Fruit fly (Drosophila melanogaster) whole organism, wandering third instar larva: ENCODE measurements around the gene CstF50.

Experiments
- Abd-B ChIP-seq: fragments of >200 bp; optimal IDR thresholded peaks from 2 replicates; lab custom pipeline; 2017; ENCODE audit warnings: missing biosample characterization, missing genetic modification characterization
- CG32264 ChIP-seq: fragments of 200-800 bp; sonication (Bioruptor generic); optimal IDR thresholded peaks from 2 replicates; lab custom pipeline; 2016; ENCODE audit warnings: missing biosample characterization, missing genetic modification characterization
- CrebA ChIP-seq: fragments of 200-800 bp; sonication (Bioruptor generic); optimal IDR thresholded peaks from 2 replicates; lab custom pipeline; 2016; ENCODE audit warnings: missing biosample characterization, mild to moderate bottlenecking, missing genetic modification characterization, borderline replicate concordance
- Dfd ChIP-seq: fragments of >200 bp; optimal IDR thresholded peaks from 2 replicates; lab custom pipeline; 2017; ENCODE audit warnings: missing biosample characterization, missing genetic modification characterization
- Dif ChIP-seq: fragments of 200-275, 200-300 bp; sonication (Bioruptor generic); optimal IDR thresholded peaks from 2 replicates; lab custom pipeline; 2018; ENCODE audit warnings: missing biosample characterization, missing genetic modification characterization; ENCODE audit not compliant: partially characterized antibody
- GATAd ChIP-seq: sonication (Bioruptor generic); optimal IDR thresholded peaks from 2 replicates; lab custom pipeline; 2016; ENCODE audit warnings: missing biosample characterization, missing genetic modification characterization
- HLH106 ChIP-seq: fragments of 200-800 bp; optimal IDR thresholded peaks from 3 replicates; lab custom pipeline; 2019; ENCODE audit warnings: missing biosample characterization, mild to moderate bottlenecking, missing genetic modification characterization, moderate library complexity
- Hr78 ChIP-seq: fragments of >200 bp; optimal IDR thresholded peaks from 2 replicates; lab custom pipeline; 2017; ENCODE audit warnings: missing biosample characterization, missing genetic modification characterization
- Hr83 ChIP-seq: fragments of 200-300 bp; sonication (Bioruptor generic); optimal IDR thresholded peaks from 2 replicates; lab custom pipeline; 2016; ENCODE audit warnings: missing biosample characterization, mild to moderate bottlenecking, missing genetic modification characterization, moderate library complexity; ENCODE audit not compliant: poor library complexity, severe bottlenecking
- Jra ChIP-seq: sonication (Bioruptor generic); optimal IDR thresholded peaks from 2 replicates; lab custom pipeline; 2016; ENCODE audit warnings: missing biosample characterization, missing genetic modification characterization
- Mio ChIP-seq: sonication (Bioruptor generic); optimal IDR thresholded peaks from 2 replicates; lab custom pipeline; 2016; ENCODE audit warnings: missing biosample characterization, missing genetic modification characterization
- Myc ChIP-seq: fragments of >200 bp; optimal IDR thresholded peaks from 2 replicates; lab custom pipeline; 2017
- N ChIP-seq: fragments of >200 bp; optimal IDR thresholded peaks from 2 replicates; lab custom pipeline; 2018; ENCODE audit warnings: missing biosample characterization, missing external identifiers, missing genetic modification characterization
- OdsH ChIP-seq: fragments of 200-800 bp; sonication (Bioruptor generic); optimal IDR thresholded peaks from 2 replicates; lab custom pipeline; 2016; ENCODE audit warnings: missing biosample characterization, mild to moderate bottlenecking, missing genetic modification characterization
- Rel ChIP-seq, 2 experiments: fragments of 200-800 bp; sonication (Bioruptor generic) in 1 of 2; optimal IDR thresholded peaks; 2 replicates in 1 of 2; 3 replicates in 1 of 2; lab custom pipeline; 2016 to 2019; ENCODE audit warnings: mild to moderate bottlenecking in 2 of 2, missing biosample characterization in 2 of 2, missing genetic modification characterization in 2 of 2, moderate library complexity in 1 of 2
- Sp1 ChIP-seq: fragments of 200-800 bp; sonication (Bioruptor generic); optimal IDR thresholded peaks from 3 replicates; lab custom pipeline; 2019; ENCODE audit warnings: missing biosample characterization, mild to moderate bottlenecking, missing genetic modification characterization, moderate library complexity
- Vsx2 ChIP-seq: fragments of 200-300, 225-300 bp; sonication (Bioruptor generic); optimal IDR thresholded peaks from 2 replicates; lab custom pipeline; 2018; ENCODE audit warnings: missing biosample characterization, missing genetic modification characterization; ENCODE audit not compliant: partially characterized antibody
- br ChIP-seq: fragments of 200-800 bp; sonication (Bioruptor generic); optimal IDR thresholded peaks from 2 replicates; lab custom pipeline; 2016; ENCODE audit warnings: missing biosample characterization, missing genetic modification characterization
- brk ChIP-seq: fragments of 200-800 bp; sonication (Bioruptor generic); optimal IDR thresholded peaks from 2 replicates; lab custom pipeline; 2016; ENCODE audit warnings: missing biosample characterization, mild to moderate bottlenecking, missing genetic modification characterization
- dl ChIP-seq, 2 experiments: fragments of 175-275, 200-275 bp in 1 of 2; fragments of 200-275 bp in 1 of 2; sonication (Bioruptor generic); optimal IDR thresholded peaks; lab custom pipeline; 2018; ENCODE audit warnings: mild to moderate bottlenecking in 2 of 2, missing biosample characterization in 2 of 2, missing genetic modification characterization in 2 of 2, moderate library complexity in 2 of 2; ENCODE audit not compliant: partially characterized antibody in 2 of 2, insufficient read depth in 1 of 2
- dsf ChIP-seq: sonication (Bioruptor generic); optimal IDR thresholded peaks from 2 replicates; lab custom pipeline; 2016; ENCODE audit warnings: missing biosample characterization, missing genetic modification characterization, borderline replicate concordance
- ey ChIP-seq: fragments of 200-800 bp; sonication (Bioruptor generic); optimal IDR thresholded peaks from 2 replicates; lab custom pipeline; 2016; ENCODE audit warnings: missing biosample characterization, missing genetic modification characterization
- foxo ChIP-seq, 2 experiments: fragments of 200-800 bp; sonication (Bioruptor generic); optimal IDR thresholded peaks; 2 replicates in 1 of 2; 3 replicates in 1 of 2; lab custom pipeline; 2016 to 2017; ENCODE audit warnings: missing biosample characterization in 2 of 2, missing genetic modification characterization in 2 of 2
- fru ChIP-seq: fragments of 200-800 bp; sonication (Bioruptor generic); optimal IDR thresholded peaks from 3 replicates; lab custom pipeline; 2016; ENCODE audit warnings: missing biosample characterization, mild to moderate bottlenecking, missing genetic modification characterization
- h ChIP-seq: fragments of 200-800 bp; sonication (Bioruptor generic); optimal IDR thresholded peaks from 3 replicates; lab custom pipeline; 2016; ENCODE audit warnings: missing biosample characterization, mild to moderate bottlenecking, missing genetic modification characterization
- lola ChIP-seq: fragments of >200 bp; optimal IDR thresholded peaks from 2 replicates; lab custom pipeline; 2017; ENCODE audit warnings: missing biosample characterization, missing genetic modification characterization
- pan ChIP-seq: fragments of >200 bp; optimal IDR thresholded peaks from 2 replicates; lab custom pipeline; 2017
- psq ChIP-seq: fragments of 200-800 bp; sonication (Bioruptor generic); optimal IDR thresholded peaks from 3 replicates; lab custom pipeline; 2017; ENCODE audit warnings: missing biosample characterization, mild to moderate bottlenecking, missing genetic modification characterization, moderate library complexity
- rgr ChIP-seq: fragments of 200-800 bp; sonication (Bioruptor generic); optimal IDR thresholded peaks from 3 replicates; lab custom pipeline; 2016; ENCODE audit warnings: missing biosample characterization, mild to moderate bottlenecking, missing genetic modification characterization
- sv ChIP-seq: fragments of 200-800 bp; sonication (Bioruptor generic); optimal IDR thresholded peaks from 3 replicates; lab custom pipeline; 2016; ENCODE audit warnings: missing biosample characterization, missing genetic modification characterization
- tai ChIP-seq: sonication (Bioruptor generic); optimal IDR thresholded peaks from 2 replicates; lab custom pipeline; 2016; ENCODE audit warnings: missing biosample characterization, missing genetic modification characterization
- usp ChIP-seq: fragments of >200 bp; optimal IDR thresholded peaks from 2 replicates; lab custom pipeline; 2017; ENCODE audit warnings: missing biosample characterization, missing genetic modification characterization
- woc ChIP-seq: sonication (Bioruptor generic); optimal IDR thresholded peaks from 2 replicates; lab custom pipeline; 2016; ENCODE audit warnings: missing biosample characterization, mild to moderate bottlenecking, missing genetic modification characterization

CstF50 gene

DNA sequence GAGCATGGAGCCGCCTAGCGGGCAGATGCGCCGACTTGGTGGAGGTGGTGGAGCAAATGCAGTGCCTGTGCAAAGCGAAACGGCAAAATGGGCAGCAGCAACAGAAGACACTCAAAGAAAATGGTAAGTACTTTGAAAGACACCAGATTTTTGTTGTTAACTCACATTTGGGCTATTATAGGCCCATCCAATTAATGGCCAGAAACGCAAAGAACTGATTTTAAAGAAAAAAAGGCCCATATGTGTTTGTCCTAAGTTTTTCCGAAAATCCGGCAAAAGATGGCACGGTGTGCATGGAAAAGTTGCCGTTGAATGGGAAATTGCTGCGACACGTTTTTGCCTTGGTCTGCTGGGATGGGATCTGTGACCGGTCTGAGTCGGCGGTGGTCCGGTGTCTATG, 31.4 kb upstream of the CstF50 start:
- TF ChIP-seq Hr83 (GFP tag; lab: Kevin White, UChicago), result no peak
- no peak for TF ChIP-seq br (GFP tag; lab: Kevin White, UChicago)
- no peak for TF ChIP-seq tai (GFP tag; lab: Kevin White, UChicago)
- TF ChIP-seq Abd-B, result no peak
- TF ChIP-seq h (GFP tag; lab: Kevin White, UChicago), result no peak
- TF ChIP-seq OdsH, result no peak
- no peak for TF ChIP-seq Hr78 (GFP tag; lab: Kevin White, UChicago)
- TF ChIP-seq fru (GFP tag; lab: Kevin White, UChicago), result no peak
- no peak for TF ChIP-seq N (GFP tag; lab: Kevin White, UChicago)
- no peak for TF ChIP-seq dl (GFP tag; optimal IDR thresholded peaks at IDR 0.05; lab: Kevin White, UChicago; ENCODE audit: insufficient read depth in 1 of 2, partially characterized antibody in 2 of 2)
- TF ChIP-seq Rel (GFP tag; optimal IDR thresholded peaks at IDR 0.05; lab: Kevin White, UChicago), result no peak
- TF ChIP-seq Rel (tag; optimal IDR thresholded peaks at IDR 0.05; lab: Kevin White, UChicago), result no peak
- TF ChIP-seq rgr (GFP tag; lab: Kevin White, UChicago), result no peak
- TF ChIP-seq Myc (lab: Kevin White, UChicago), result no peak
- TF ChIP-seq GATAd (GFP tag; lab: Kevin White, UChicago), result no peak
- no peak for TF ChIP-seq CG32264 (GFP tag; lab: Kevin White, UChicago)
- TF ChIP-seq Dif (GFP tag; lab: Kevin White, UChicago), result no peak
- TF ChIP-seq Jra, result no peak
- TF ChIP-seq usp (GFP tag; lab: Kevin White, UChicago), result no peak
- no peak for TF ChIP-seq lola
- TF ChIP-seq CrebA (GFP tag; lab: Kevin White, UChicago), result no peak

DNA sequence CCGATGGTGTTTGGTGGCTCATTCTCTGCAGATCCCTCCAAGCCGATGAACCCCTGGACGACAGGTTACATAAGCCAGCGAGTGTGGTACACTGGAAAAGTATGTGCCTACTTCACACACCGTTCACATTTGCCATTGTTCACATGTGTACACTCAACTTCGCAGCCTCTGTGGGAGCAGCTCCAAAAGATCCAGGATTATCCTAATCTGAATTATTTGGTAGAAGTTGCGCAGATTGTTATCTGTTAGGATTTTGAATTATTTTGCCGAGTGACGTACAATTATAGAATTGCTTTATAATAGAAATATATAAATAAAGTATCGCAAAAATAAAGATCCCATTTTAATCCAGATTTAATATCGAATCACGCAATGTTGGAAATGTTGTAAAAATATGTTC, 30.8 kb upstream of the CstF50 start:
- TF ChIP-seq N (GFP tag; lab: Kevin White, UChicago), result no peak
- no peak for TF ChIP-seq Hr83 (GFP tag; lab: Kevin White, UChicago)
- TF ChIP-seq h (GFP tag; lab: Kevin White, UChicago), result no peak
- no peak for TF ChIP-seq Mio
- TF ChIP-seq rgr (GFP tag; lab: Kevin White, UChicago), result no peak
- no peak for TF ChIP-seq OdsH
- TF ChIP-seq Jra, result no peak
- TF ChIP-seq dsf (GFP tag; lab: Kevin White, UChicago), result no peak
- TF ChIP-seq pan (lab: Kevin White, UChicago), result no peak

DNA sequence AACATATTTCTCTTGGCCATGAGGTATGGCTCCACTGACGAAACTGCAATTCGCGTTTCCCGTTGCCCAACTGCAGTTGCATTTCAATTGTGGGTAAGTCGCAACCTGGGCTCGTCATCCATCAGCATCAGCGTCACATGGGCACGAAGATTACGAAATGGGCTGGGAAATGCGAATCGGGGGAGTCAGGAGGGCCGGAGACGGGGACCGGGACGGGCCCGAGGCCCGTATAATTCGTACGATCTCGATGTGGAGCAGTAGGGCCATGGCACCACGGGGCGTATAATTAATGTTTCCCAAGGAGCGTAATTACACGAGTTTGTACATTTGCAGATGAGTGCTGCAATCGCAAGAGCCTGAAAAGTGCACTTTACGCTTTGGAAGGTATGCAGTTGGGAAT, 28.4 kb upstream of the CstF50 start:
- TF ChIP-seq dl (GFP tag; optimal IDR thresholded peaks at IDR 0.05; lab: Kevin White, UChicago; ENCODE audit: insufficient read depth in 1 of 2, partially characterized antibody in 2 of 2), result no peak
- no peak for TF ChIP-seq h (GFP tag; lab: Kevin White, UChicago)
- no peak for TF ChIP-seq Sp1 (GFP tag; lab: Kevin White, UChicago)
- no peak for TF ChIP-seq br (GFP tag; lab: Kevin White, UChicago)
- TF ChIP-seq Hr78 (GFP tag; lab: Kevin White, UChicago), result no peak
- TF ChIP-seq sv (GFP tag; lab: Kevin White, UChicago), result no peak
- TF ChIP-seq Myc (lab: Kevin White, UChicago), result no peak
- TF ChIP-seq Dfd, result peak; percentile 99
- no peak for TF ChIP-seq HLH106 (tag; lab: Kevin White, UChicago)

DNA sequence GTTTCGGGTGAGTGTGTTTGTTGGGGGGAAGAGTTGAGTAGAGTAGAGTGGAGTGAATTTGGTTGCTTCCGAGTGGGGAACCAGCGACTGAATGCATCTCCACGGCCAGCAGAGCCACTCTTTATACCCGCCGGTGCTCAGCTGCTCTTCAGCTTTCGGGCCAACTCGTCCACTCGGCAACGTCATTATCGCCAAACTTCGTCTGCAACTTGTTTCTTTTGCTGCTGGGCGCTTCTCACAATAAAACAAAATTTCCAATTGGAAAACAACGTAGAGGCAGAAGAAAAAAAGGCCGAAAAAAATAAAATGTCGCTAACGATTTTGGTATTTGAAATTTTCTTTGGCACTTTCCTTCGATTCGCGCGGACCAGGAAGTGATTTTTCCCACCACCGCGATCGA, 27.9 kb upstream of the CstF50 start, which contains the start of gene CG2150:
Gene CG2150, minus strand, starts transcription at position 101 of the 400 bp plus-strand sequence.
- TF ChIP-seq ey (GFP tag; lab: Kevin White, UChicago) (no peak), Mio (no peak), woc (no peak), psq (GFP tag; lab: Kevin White, UChicago) (no peak), h (GFP tag; lab: Kevin White, UChicago) (no peak), foxo (GFP tag; optimal IDR thresholded peaks at IDR 0.05; lab: Kevin White, UChicago) (no peak), brk (no peak), Sp1 (GFP tag; lab: Kevin White, UChicago) (no peak), Vsx2 (GFP tag; lab: Kevin White, UChicago) (no peak), lola (no peak)
